Fruit fly (Drosophila melanogaster) whole organism: ENCODE data around the gene spz3.

ENCODE experiments used
- CG8478 ChIP-seq: fragments of >200 bp; optimal IDR thresholded peaks from 2 replicates; lab custom pipeline; 2018; ENCODE audit warnings: inconsistent platforms
- Dll ChIP-seq: fragments of >200 bp; optimal IDR thresholded peaks from 2 replicates; lab custom pipeline; 2017
- EcR ChIP-seq, 2 experiments: fragments of >200 bp; optimal IDR thresholded peaks; 2 replicates each; lab custom pipeline; 2017; ENCODE audit warnings: missing biosample characterization in 2 of 2, missing genetic modification characterization in 2 of 2, missing genetic modification reagents in 2 of 2
- pan ChIP-seq: fragments of >200 bp; optimal IDR thresholded peaks from 2 replicates; lab custom pipeline; 2017
- psq ChIP-seq: fragments of >200 bp; optimal IDR thresholded peaks from 2 replicates; lab custom pipeline; 2017
- usp ChIP-seq: fragments of >200 bp; optimal IDR thresholded peaks from 2 replicates; lab custom pipeline; 2017; ENCODE audit warnings: missing biosample characterization, missing genetic modification characterization, mixed read lengths

spz3 gene

dm6 chr2L:7885271-7885670 is 5.9 kb upstream of the spz3 start, which contains the start of the genes SmE and CG34132:
Gene SmE, minus strand, starts transcription at chr2L:7885450.
Gene CG34132, plus strand, starts transcription at chr2L:7885503.
- TF ChIP-seq Dll (lab: Kevin White, UChicago) (no peak), psq (lab: Kevin White, UChicago) (no peak), EcR (GFP tag; optimal IDR thresholded peaks at IDR 0.05; lab: Kevin White, UChicago) (no peak), usp (GFP tag; lab: Kevin White, UChicago) (no peak), pan (lab: Kevin White, UChicago) (no peak), CG8478 (lab: Kevin White, UChicago) (no peak)

DNA sequence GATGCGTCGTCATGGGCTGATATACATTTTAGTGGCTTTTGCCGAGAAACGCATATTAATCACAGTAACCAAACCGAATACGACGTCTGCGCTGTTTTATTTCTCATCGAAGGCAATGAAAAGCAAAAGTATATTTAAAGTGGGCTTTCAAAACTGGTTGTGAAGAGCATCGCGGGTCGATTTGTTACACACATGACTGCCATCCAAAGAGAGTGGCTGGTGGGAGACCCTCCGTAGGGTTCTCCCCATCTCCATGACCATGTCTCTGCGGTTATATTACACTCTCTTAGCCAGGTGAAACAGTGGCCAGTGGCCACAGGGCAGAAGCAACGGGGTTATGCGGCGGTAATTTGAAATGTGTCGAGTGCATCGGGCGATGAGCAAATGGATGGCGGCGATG is 1.1 kb upstream of the spz3 start:
- no peak for TF ChIP-seq psq (lab: Kevin White, UChicago)

- TF ChIP-seq psq (lab: Kevin White, UChicago) (no peak), pan (lab: Kevin White, UChicago) (no peak), usp (GFP tag; lab: Kevin White, UChicago) (no peak), EcR (GFP tag; optimal IDR thresholded peaks at IDR 0.05; lab: Kevin White, UChicago) (no peak), CG8478 (lab: Kevin White, UChicago) (no peak), Dll (lab: Kevin White, UChicago) (no peak)
Observed at dm6 chr2L:7878372-7878771, 980 bp downstream of the spz3 start.

DNA sequence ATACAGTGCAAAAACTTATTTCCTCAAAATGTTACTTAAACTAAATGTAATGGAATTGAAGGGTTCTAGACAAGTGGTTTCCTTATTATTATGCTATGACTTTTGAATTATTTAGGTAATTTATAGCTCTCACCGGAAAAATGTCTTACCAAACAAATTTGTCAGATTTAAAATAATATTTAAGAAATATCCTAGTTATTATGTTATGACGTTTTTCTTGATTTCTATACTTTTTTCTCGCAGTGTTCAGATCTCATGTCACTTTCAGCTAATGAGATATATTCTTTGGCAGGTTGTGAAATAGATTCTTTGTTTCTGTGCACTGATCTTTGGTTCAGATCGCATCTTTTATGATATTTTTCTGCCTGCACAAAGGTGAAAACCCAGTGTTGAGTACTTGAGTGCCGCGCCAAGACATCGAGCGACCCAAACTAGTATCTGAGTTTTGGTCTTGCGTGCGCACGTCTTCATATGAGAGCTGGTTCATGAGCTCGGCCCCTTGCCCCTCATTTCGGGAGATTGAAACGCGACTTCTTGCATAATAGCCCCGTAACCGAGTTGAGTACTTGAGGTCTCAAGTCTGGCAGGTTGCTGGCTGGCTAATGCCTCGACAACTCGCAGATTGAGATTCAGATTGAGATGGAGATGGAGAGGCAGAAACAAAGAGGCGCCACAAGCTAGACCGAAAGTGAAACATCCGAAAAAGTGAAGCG is 2.7 kb downstream of the spz3 start:
- TF ChIP-seq Dll (lab: Kevin White, UChicago) = no peak
- TF ChIP-seq CG8478 (lab: Kevin White, UChicago) = no peak
- no peak for TF ChIP-seq EcR (GFP tag; optimal IDR thresholded peaks at IDR 0.05; lab: Kevin White, UChicago)
- TF ChIP-seq psq (lab: Kevin White, UChicago) = no peak
- TF ChIP-seq pan (lab: Kevin White, UChicago) = no peak
- TF ChIP-seq usp (GFP tag; lab: Kevin White, UChicago) = no peak

DNA sequence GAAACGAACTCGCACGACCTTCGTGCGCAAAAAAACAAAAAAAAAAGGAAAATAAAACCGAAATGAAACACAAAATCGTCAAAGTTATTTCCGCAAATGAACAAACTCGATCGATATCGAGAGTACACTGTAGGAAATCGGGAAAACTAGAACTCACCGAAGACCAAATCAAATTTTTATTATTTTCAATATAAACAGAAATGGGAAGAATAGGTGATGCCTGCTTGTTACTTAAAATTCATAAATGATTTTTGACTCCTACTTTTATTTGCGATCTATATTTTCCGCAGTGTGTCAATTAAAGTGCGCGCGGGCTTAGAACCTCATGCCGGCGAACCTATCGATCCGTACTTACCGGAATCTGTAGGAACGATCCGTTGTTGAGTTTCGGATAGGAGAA is 3.7 kb downstream of the spz3 start:
- TF ChIP-seq CG8478 (lab: Kevin White, UChicago) = no peak
- no peak for TF ChIP-seq pan (lab: Kevin White, UChicago)
- TF ChIP-seq Dll (lab: Kevin White, UChicago) = no peak
- TF ChIP-seq psq (lab: Kevin White, UChicago) = no peak
- TF ChIP-seq usp (GFP tag; lab: Kevin White, UChicago) = no peak
- no peak for TF ChIP-seq EcR (GFP tag; optimal IDR thresholded peaks at IDR 0.05; lab: Kevin White, UChicago)

- TF ChIP-seq usp (GFP tag; lab: Kevin White, UChicago) (no peak), Dll (lab: Kevin White, UChicago) (no peak), psq (lab: Kevin White, UChicago) (no peak), EcR (GFP tag; optimal IDR thresholded peaks at IDR 0.05; lab: Kevin White, UChicago) (no peak), pan (lab: Kevin White, UChicago) (no peak), CG8478 (lab: Kevin White, UChicago) (no peak)
Observed at dm6 chr2L:7872680-7873079, 6.7 kb downstream of the spz3 start.

dm6 chr2L:7871821-7872524 is 7.4 kb downstream of the spz3 start:
- no peak for TF ChIP-seq psq (lab: Kevin White, UChicago)
- TF ChIP-seq EcR (GFP tag; optimal IDR thresholded peaks at IDR 0.05; lab: Kevin White, UChicago) = no peak
- no peak for TF ChIP-seq CG8478 (lab: Kevin White, UChicago)
- no peak for TF ChIP-seq Dll (lab: Kevin White, UChicago)
- no peak for TF ChIP-seq usp (GFP tag; lab: Kevin White, UChicago)
- TF ChIP-seq pan (lab: Kevin White, UChicago) = no peak

DNA sequence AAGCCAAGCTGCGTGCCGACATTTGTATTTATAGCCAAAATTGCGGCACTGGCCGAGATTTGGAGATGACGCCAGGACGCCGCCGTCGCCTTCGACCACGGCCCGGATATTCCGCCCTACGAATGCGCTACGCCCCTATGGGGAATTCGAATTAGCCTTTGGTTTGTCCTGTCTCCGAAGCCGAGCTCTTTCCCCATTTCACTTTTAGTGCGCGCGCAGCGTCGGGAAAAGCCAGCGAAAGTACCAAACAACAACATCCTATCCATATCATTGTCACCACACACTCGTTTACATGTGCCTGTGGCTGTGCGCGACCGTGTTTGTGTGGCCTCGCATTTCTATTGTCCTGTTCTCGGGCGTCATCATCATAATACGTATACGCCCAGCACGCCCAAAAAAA is 8.0 kb downstream of the spz3 start, which contains the start of gene Proc:
Proc (minus strand) TSS at position 101 of the 400 bp plus-strand sequence.
- TF ChIP-seq pan (lab: Kevin White, UChicago) = no peak
- TF ChIP-seq Dll (lab: Kevin White, UChicago) = no peak
- no peak for TF ChIP-seq usp (GFP tag; lab: Kevin White, UChicago)
- no peak for TF ChIP-seq EcR (GFP tag; optimal IDR thresholded peaks at IDR 0.05; lab: Kevin White, UChicago)
- TF ChIP-seq CG8478 (lab: Kevin White, UChicago) = no peak
- no peak for TF ChIP-seq psq (lab: Kevin White, UChicago)

DNA sequence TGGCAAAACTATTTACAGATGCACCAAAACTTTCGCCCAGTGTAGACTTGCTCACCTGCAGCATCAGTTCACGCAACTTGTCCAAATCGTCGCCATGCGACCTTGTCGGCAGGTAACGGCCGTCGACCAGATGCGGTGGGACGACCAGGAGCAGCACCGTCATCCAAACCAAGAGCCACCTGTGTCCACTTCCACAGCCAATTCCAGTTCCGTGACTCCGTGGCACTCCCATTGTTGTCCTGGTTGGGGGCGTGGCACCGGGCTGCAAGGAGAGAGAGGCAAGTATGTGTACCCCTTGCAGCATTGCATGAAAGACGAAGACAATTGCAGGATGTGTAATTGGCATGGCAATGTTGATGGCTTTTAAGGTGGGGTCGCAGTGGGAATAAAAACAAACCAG is 9.1 kb downstream of the spz3 start:
- TF ChIP-seq CG8478 (lab: Kevin White, UChicago) (no peak), Dll (lab: Kevin White, UChicago) (peak; percentile 40), pan (lab: Kevin White, UChicago) (no peak), usp (GFP tag; lab: Kevin White, UChicago) (no peak)

DNA sequence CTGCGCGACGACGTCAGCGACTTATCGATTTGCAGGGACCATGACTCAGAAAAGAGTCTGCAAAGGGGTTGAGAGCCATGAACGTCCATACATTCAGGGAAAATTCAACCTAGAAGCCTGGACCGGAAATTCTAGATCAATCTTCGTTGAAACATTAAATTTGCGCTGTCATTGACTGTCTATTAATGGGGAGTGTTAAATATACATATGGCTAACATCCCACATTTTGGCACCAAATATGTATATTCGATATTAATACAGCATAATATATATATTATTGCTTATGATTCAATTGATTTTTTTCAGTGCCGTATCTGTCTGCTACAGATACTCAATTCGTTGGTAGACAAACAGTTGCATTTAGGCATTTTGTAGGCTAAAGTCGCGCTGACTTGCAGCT is 10.7 kb downstream of the spz3 start:
- no peak for TF ChIP-seq CG8478 (lab: Kevin White, UChicago)
- no peak for TF ChIP-seq psq (lab: Kevin White, UChicago)
- TF ChIP-seq EcR (GFP tag; optimal IDR thresholded peaks at IDR 0.05; lab: Kevin White, UChicago) = no peak
- no peak for TF ChIP-seq pan (lab: Kevin White, UChicago)
- TF ChIP-seq Dll (lab: Kevin White, UChicago) = no peak

DNA sequence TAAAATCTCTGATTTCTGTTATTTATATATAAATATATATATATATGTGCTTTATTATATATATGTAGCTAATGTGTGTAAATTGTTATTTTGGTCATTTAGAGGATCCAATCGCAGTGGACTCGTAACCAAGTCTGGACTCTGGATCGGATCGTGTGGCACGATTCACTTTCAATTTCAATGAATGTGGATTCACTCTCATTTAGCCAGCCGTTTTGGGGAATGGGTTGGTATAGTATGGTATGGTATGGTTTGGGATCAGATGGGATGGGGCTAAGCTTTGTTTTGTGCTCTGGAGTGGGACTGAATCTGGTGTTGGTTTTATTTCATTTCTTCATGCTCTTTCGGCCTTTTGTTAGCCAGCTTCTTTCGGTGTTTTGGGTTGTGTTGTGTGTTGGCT is 17.6 kb downstream of the spz3 start:
- TF ChIP-seq EcR (GFP tag; optimal IDR thresholded peaks at IDR 0.05; lab: Kevin White, UChicago) (no peak), psq (lab: Kevin White, UChicago) (no peak), Dll (lab: Kevin White, UChicago) (no peak), usp (GFP tag; lab: Kevin White, UChicago) (no peak), pan (lab: Kevin White, UChicago) (no peak), CG8478 (lab: Kevin White, UChicago) (no peak)
